Worm (Caenorhabditis elegans) whole organism, L4 larva: ENCODE measurements around the gene T01D3.6.
A peak's percentile ranks its signal among the peaks of the same experiment; 100 is the strongest.

Experiments used
- D1046.2 ChIP-seq: fragments of 200-800 bp; sonication (Bioruptor generic); IDR thresholded peaks from 2 replicates; pipeline ENCODE4 v1.3.6; 2022; ENCODE audit warnings: missing genetic modification characterization, missing compliant biosample characterization
- F10B5.3 ChIP-seq: sonication (generic microtip); optimal IDR thresholded peaks from 2 replicates; lab custom pipeline; 2016; ENCODE audit warnings: mild to moderate bottlenecking, missing genetic modification characterization, missing compliant biosample characterization
- F44E2.7 ChIP-seq: fragments of 200-800 bp; sonication (Bioruptor generic); IDR thresholded peaks from 2 replicates; pipeline ENCODE4 v2.1.2; 2022; ENCODE audit warnings: missing genetic modification characterization, missing compliant biosample characterization
- F49E8.2 ChIP-seq: sonication (generic microtip); optimal IDR thresholded peaks from 2 replicates; lab custom pipeline; 2016; ENCODE audit warnings: missing compliant biosample characterization, mild to moderate bottlenecking, missing genetic modification characterization, borderline replicate concordance
- Y48G9A.11 ChIP-seq: fragments of 200-800 bp; sonication (Bioruptor generic); IDR thresholded peaks from 2 replicates; pipeline ENCODE4 v1.3.6; 2022; ENCODE audit warnings: missing genetic modification reagents, missing genetic modification characterization, missing compliant biosample characterization
- Y5F2A.4 ChIP-seq: fragments of 200-800 bp; sonication (Bioruptor generic); optimal IDR thresholded peaks from 2 replicates; lab custom pipeline; 2018; ENCODE audit warnings: mild to moderate bottlenecking, missing genetic modification characterization, missing compliant biosample characterization
- ceh-20 ChIP-seq: fragments of 200-800 bp; sonication (Bioruptor generic); IDR thresholded peaks from 2 replicates; pipeline ENCODE4 v1.3.6; 2022; ENCODE audit warnings: missing genetic modification reagents, missing genetic modification characterization, missing compliant biosample characterization
- ceh-32 ChIP-seq: sonication (generic microtip); optimal IDR thresholded peaks from 2 replicates; lab custom pipeline; 2016; ENCODE audit warnings: mild to moderate bottlenecking, missing genetic modification characterization, missing compliant biosample characterization; ENCODE audit not compliant: poor library complexity
- ceh-44 ChIP-seq: fragments of 200-800 bp; sonication (Bioruptor generic); IDR thresholded peaks from 2 replicates; pipeline ENCODE4 v1.3.6; 2022; ENCODE audit warnings: missing genetic modification reagents, missing genetic modification characterization, missing compliant biosample characterization
- ces-1 ChIP-seq: fragments of 150-350 bp; sonication (generic microtip); optimal IDR thresholded peaks from 4 replicates; lab custom pipeline; 2014; ENCODE audit warnings: missing biosample characterization, missing genetic modification reagents, missing genetic modification characterization
- dmd-6 ChIP-seq: fragments of 200-800 bp; sonication (Bioruptor generic); IDR thresholded peaks from 2 replicates; pipeline ENCODE4 v1.3.6; 2022; ENCODE audit warnings: missing genetic modification reagents, missing genetic modification characterization, missing compliant biosample characterization
- dmd-9 ChIP-seq: fragments of 200-800 bp; sonication (Bioruptor generic); IDR thresholded peaks from 2 replicates; pipeline ENCODE4 v1.3.6; 2022; ENCODE audit warnings: missing genetic modification reagents, missing genetic modification characterization, missing compliant biosample characterization
- duxl-1 ChIP-seq: sonication (generic microtip); optimal IDR thresholded peaks from 2 replicates; lab custom pipeline; 2016; ENCODE audit warnings: mild to moderate bottlenecking, missing genetic modification characterization, moderate library complexity, missing compliant biosample characterization; ENCODE audit not compliant: poor library complexity
- dve-1 ChIP-seq: sonication (generic microtip); optimal IDR thresholded peaks from 2 replicates; lab custom pipeline; 2017; ENCODE audit warnings: antibody characterized with exemption, mild to moderate bottlenecking, missing genetic modification characterization, missing compliant biosample characterization; ENCODE audit not compliant: insufficient read depth
- gei-8 ChIP-seq: fragments of 200-800 bp; sonication (Bioruptor generic); optimal IDR thresholded peaks from 2 replicates; lab custom pipeline; 2018; ENCODE audit warnings: mild to moderate bottlenecking, missing genetic modification characterization, missing compliant biosample characterization
- hif-1 ChIP-seq, 2 experiments: sonication (generic microtip); optimal IDR thresholded peaks; 2 replicates each; lab custom pipeline; 2016 to 2017; ENCODE audit warnings: missing compliant biosample characterization in 2 of 2, missing genetic modification characterization in 2 of 2, missing genetic modification reagents in 2 of 2, missing genotype in 2 of 2, mild to moderate bottlenecking in 1 of 2
- hmg-1.1 ChIP-seq: fragments of 200-800 bp; sonication (Bioruptor generic); IDR thresholded peaks from 2 replicates; pipeline ENCODE4 v1.3.6; 2022; ENCODE audit warnings: missing genetic modification reagents, missing genetic modification characterization, missing compliant biosample characterization
- jun-1 ChIP-seq: fragments of 150-350 bp; optimal IDR thresholded peaks from 2 replicates; lab custom pipeline; 2014; ENCODE audit warnings: missing biosample characterization, missing genetic modification reagents, missing genetic modification characterization
- lin-1 ChIP-seq: fragments of 200-800 bp; sonication (Bioruptor generic); IDR thresholded peaks from 2 replicates; pipeline ENCODE4 v1.3.6; 2022; ENCODE audit warnings: missing genetic modification reagents, missing genetic modification characterization, missing compliant biosample characterization
- lin-38 ChIP-seq: fragments of 200-800 bp; sonication (Bioruptor generic); IDR thresholded peaks from 2 replicates; pipeline ENCODE4 v1.3.6; 2022; ENCODE audit warnings: missing genetic modification reagents, missing genetic modification characterization, missing compliant biosample characterization
- lin-39 ChIP-seq: fragments of 150-350 bp; optimal IDR thresholded peaks from 2 replicates; lab custom pipeline; 2014; ENCODE audit warnings: missing biosample characterization, missing genetic modification reagents, missing genetic modification characterization
- lir-3 ChIP-seq: sonication (generic microtip); optimal IDR thresholded peaks from 2 replicates; lab custom pipeline; 2016; ENCODE audit warnings: mild to moderate bottlenecking, missing genetic modification characterization, missing compliant biosample characterization
- madf-5 ChIP-seq, 2 experiments: fragments of 200-800 bp; sonication (Bioruptor generic); IDR thresholded peaks; 2 replicates each; pipeline ENCODE4 v1.3.6; 2022; ENCODE audit warnings: missing compliant biosample characterization in 2 of 2, missing genetic modification characterization in 2 of 2
- mdl-1 ChIP-seq, 2 experiments: fragments of 150-350 bp in 1 of 2; sonication (generic microtip) in 1 of 2; optimal IDR thresholded peaks; 2 replicates each; lab custom pipeline; 2014 to 2017; ENCODE audit warnings: missing biosample characterization in 2 of 2, missing genetic modification characterization in 2 of 2
- nhr-10 ChIP-seq: fragments of 150-350 bp; optimal IDR thresholded peaks from 2 replicates; lab custom pipeline; 2014; ENCODE audit warnings: missing biosample characterization, missing genetic modification characterization
- nhr-102 ChIP-seq: sonication (generic microtip); optimal IDR thresholded peaks from 2 replicates; lab custom pipeline; 2016; ENCODE audit warnings: mild to moderate bottlenecking, missing genetic modification characterization, moderate library complexity, missing compliant biosample characterization
- nhr-111 ChIP-seq: fragments of 200-800 bp; sonication (Bioruptor generic); optimal IDR thresholded peaks from 2 replicates; lab custom pipeline; 2018; ENCODE audit warnings: mild to moderate bottlenecking, missing genetic modification characterization, missing compliant biosample characterization
- nhr-41 ChIP-seq: fragments of 200-800 bp; sonication (Bioruptor generic); IDR thresholded peaks from 2 replicates; pipeline ENCODE4 v1.3.6; 2022; ENCODE audit warnings: missing genetic modification reagents, missing genetic modification characterization, missing compliant biosample characterization
- nhr-6 ChIP-seq: fragments of 150-350 bp; optimal IDR thresholded peaks from 2 replicates; lab custom pipeline; 2014; ENCODE audit warnings: missing biosample characterization, missing genetic modification characterization
- nhr-76 ChIP-seq: fragments of 150-350 bp; optimal IDR thresholded peaks from 2 replicates; lab custom pipeline; 2014; ENCODE audit warnings: missing biosample characterization, missing genetic modification characterization
- pha-4 ChIP-seq, 2 experiments: fragments of 150-350 bp in 1 of 2; fragments of 200-800 bp in 1 of 2; sonication (Bioruptor generic) in 1 of 2; IDR thresholded peaks in 1 of 2; optimal IDR thresholded peaks in 1 of 2; 2 replicates each; pipeline versions ENCODE4 v1.3.6 to Lab custom; 2014 to 2022; ENCODE audit warnings: missing genetic modification characterization in 2 of 2, missing genetic modification reagents in 2 of 2, missing biosample characterization in 1 of 2, missing compliant biosample characterization in 1 of 2
- pqm-1 ChIP-seq: sonication (generic microtip); optimal IDR thresholded peaks from 2 replicates; lab custom pipeline; 2017; ENCODE audit warnings: missing biosample characterization, missing genetic modification characterization
- sdz-12 ChIP-seq: fragments of 200-800 bp; sonication (Bioruptor generic); optimal IDR thresholded peaks from 2 replicates; lab custom pipeline; 2018; ENCODE audit warnings: mild to moderate bottlenecking, missing genetic modification characterization, missing compliant biosample characterization
- set-16 ChIP-seq: fragments of 200-800 bp; sonication (Bioruptor generic); IDR thresholded peaks from 2 replicates; pipeline ENCODE4 v1.3.6; 2022; ENCODE audit warnings: missing genetic modification reagents, missing genetic modification characterization, missing compliant biosample characterization
- skn-1 ChIP-seq: fragments of 150-350 bp; optimal IDR thresholded peaks from 2 replicates; lab custom pipeline; 2014; ENCODE audit warnings: missing biosample characterization, missing genetic modification characterization
- snpc-4 ChIP-seq: fragments of 150-350 bp; optimal IDR thresholded peaks from 2 replicates; lab custom pipeline; 2014; ENCODE audit warnings: missing biosample characterization, missing genetic modification characterization
- spr-3 ChIP-seq: fragments of 200-800 bp; sonication (Bioruptor generic); optimal IDR thresholded peaks from 2 replicates; lab custom pipeline; 2018; ENCODE audit warnings: mild to moderate bottlenecking, missing genetic modification characterization, missing compliant biosample characterization
- unc-130 ChIP-seq: sonication (generic microtip); optimal IDR thresholded peaks from 2 replicates; lab custom pipeline; 2016; ENCODE audit warnings: missing genetic modification reagents, missing genetic modification characterization, missing compliant biosample characterization
- unc-39 ChIP-seq: sonication (generic microtip); optimal IDR thresholded peaks from 2 replicates; lab custom pipeline; 2017; ENCODE audit warnings: missing biosample characterization, missing genetic modification characterization
- unc-62 ChIP-seq, 3 experiments: fragments of 150-350 bp in 1 of 3; sonication (generic microtip); optimal IDR thresholded peaks in 2 of 3; peaks in 1 of 3; 1 replicate in 1 of 3; 2 replicates in 2 of 3; lab custom pipeline; 2014 to 2017; ENCODE audit warnings: missing biosample characterization in 3 of 3, missing genetic modification characterization in 3 of 3, missing genetic modification reagents in 3 of 3, missing genotype in 1 of 3
- zag-1 ChIP-seq: fragments of 150-350 bp; optimal IDR thresholded peaks from 2 replicates; lab custom pipeline; 2014; ENCODE audit warnings: missing biosample characterization, missing genetic modification characterization
- zfp-2 ChIP-seq: sonication (generic microtip); optimal IDR thresholded peaks from 2 replicates; lab custom pipeline; 2016; ENCODE audit warnings: mild to moderate bottlenecking, missing genetic modification characterization, missing compliant biosample characterization
- zfp-3 ChIP-seq: fragments of 200-800 bp; sonication (Bioruptor generic); conservative IDR thresholded peaks from 2 replicates; pipeline ENCODE4 v1.3.6; 2022; ENCODE audit warnings: missing genetic modification reagents, missing genetic modification characterization, missing compliant biosample characterization
- zip-2 ChIP-seq: fragments of 150-350 bp; optimal IDR thresholded peaks from 2 replicates; lab custom pipeline; 2014; ENCODE audit warnings: missing biosample characterization, missing genetic modification characterization
- ztf-11 ChIP-seq: fragments of 150-350 bp; optimal IDR thresholded peaks from 2 replicates; lab custom pipeline; 2014; ENCODE audit warnings: missing biosample characterization, missing genetic modification characterization
- ztf-7 ChIP-seq: fragments of 150-350 bp; optimal IDR thresholded peaks from 2 replicates; lab custom pipeline; 2014; ENCODE audit warnings: missing biosample characterization, missing genetic modification characterization

The T01D3.6 gene

DNA sequence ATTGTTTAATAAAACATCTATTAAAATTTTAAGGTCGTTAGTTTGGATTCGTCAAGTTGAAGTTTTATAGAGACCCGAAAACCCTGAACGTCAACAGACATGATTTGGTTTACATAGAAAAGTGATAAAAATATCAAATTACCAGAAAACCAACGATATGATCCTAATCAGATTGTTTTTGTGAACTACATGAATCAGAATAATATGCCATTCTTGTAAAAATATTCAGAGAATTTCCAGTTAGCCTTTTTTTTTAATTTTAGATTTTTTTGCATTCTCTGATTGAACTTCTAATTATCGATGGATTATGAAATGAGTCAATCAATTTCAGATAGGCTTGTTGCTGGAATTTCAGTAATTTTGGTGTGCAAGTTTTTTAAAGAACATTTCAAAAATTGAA lies 5.6 kb upstream of the T01D3.6 start, which contains the start of gene srx-96:
srx-96 (plus strand) TSS at position 301 of the 400 bp plus-strand sequence.
- TF ChIP-seq F44E2.7 (no peak), nhr-102 (tag; lab: Kevin White, UChicago) (no peak), ztf-7 (no peak), F49E8.2 (tag; lab: Kevin White, UChicago) (no peak), spr-3 (GFP tag; lab: Kevin White, UChicago) (no peak), unc-62 (GFP tag; optimal IDR thresholded peaks at IDR 0.05 in 1 of 2; lab: Kevin White, UChicago) (no peak), unc-62 (tag; optimal IDR thresholded peaks at IDR 0.05; lab: Kevin White, UChicago) (no peak), sdz-12 (GFP tag; lab: Kevin White, UChicago) (no peak), dmd-9 (GFP tag; lab: Robert Waterston, UW) (no peak), skn-1 (tag; lab: Kevin White, UChicago) (no peak), ceh-20 (GFP tag; lab: Robert Waterston, UW) (no peak), F10B5.3 (tag; lab: Kevin White, UChicago) (no peak)

DNA sequence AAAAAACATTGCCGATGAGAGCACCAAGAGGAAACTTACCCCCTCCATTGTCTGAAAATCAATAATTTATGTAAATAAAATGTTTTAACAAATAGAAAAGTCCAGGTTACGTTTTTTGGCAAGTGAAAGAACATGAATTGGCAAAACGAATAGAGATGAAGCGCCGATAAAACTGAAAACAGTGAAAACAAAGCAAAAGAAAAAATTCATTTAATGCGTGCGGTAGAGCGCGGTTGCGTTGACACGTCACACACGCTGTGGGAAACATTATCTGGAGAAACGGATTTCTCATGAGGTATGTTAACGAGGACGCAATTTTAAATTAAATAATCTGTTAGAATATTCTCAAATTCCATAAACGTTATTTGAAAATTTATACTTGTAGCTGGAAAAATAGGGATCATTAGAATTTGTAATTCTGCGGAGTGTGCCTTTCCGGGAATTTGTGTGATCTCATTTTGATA lies 1.4 kb upstream of the T01D3.6 start, which contains the start of gene zipt-9:
zipt-9 (minus strand) TSS at position 51 of the 464 bp plus-strand sequence.
- TF ChIP-seq dve-1 (peak; percentile 88), jun-1 (tag; lab: Kevin White, UChicago) (peak; percentile 1), nhr-41 (GFP tag; lab: Robert Waterston, UW) (no peak), zag-1 (no peak), hmg-1.1 (GFP tag; lab: Robert Waterston, UW) (peak; percentile 62; the same call in 1 of the 2 replicates), duxl-1 (tag; lab: Kevin White, UChicago) (peak; percentile 31), ces-1 (GFP tag; lab: Kevin White, UChicago) (peak; percentile 62), set-16 (GFP tag; lab: Robert Waterston, UW) (no peak), spr-3 (GFP tag; lab: Kevin White, UChicago) (no peak), nhr-6 (tag; lab: Kevin White, UChicago) (peak; percentile 89), Y5F2A.4 (GFP tag; lab: Kevin White, UChicago) (no peak), mdl-1 (tag; optimal IDR thresholded peaks at IDR 0.05; lab: Kevin White, UChicago) (no peak), unc-130 (GFP tag; lab: Kevin White, UChicago) (peak; percentile 80), unc-39 (tag; lab: Kevin White, UChicago) (no peak), nhr-10 (tag; lab: Kevin White, UChicago) (no peak), lin-39 (tag; lab: Kevin White, UChicago) (no peak), zfp-3 (GFP tag; lab: Robert Waterston, UW) (no peak), dmd-6 (GFP tag; lab: Robert Waterston, UW) (peak; percentile 61; the same call in 1 of the 2 replicates), F10B5.3 (tag; lab: Kevin White, UChicago) (no peak), pqm-1 (no peak), hif-1 (tag; optimal IDR thresholded peaks at IDR 0.05; lab: Kevin White, UChicago) (peak in 1 of 2 experiments; percentile 88), D1046.2 (GFP tag; lab: Robert Waterston, UW) (no peak), snpc-4 (no peak), zfp-2 (tag; lab: Kevin White, UChicago) (no peak), Y48G9A.11 (GFP tag; lab: Robert Waterston, UW) (no peak), nhr-111 (GFP tag; lab: Kevin White, UChicago) (no peak), pha-4 (GFP tag; IDR thresholded peaks at IDR 0.05; lab: Robert Waterston, UW) (no peak), pha-4 (tag; optimal IDR thresholded peaks at IDR 0.05; lab: Kevin White, UChicago) (no peak), lin-1 (GFP tag; lab: Robert Waterston, UW) (0 out of 2 replicates have a peak, but pooled peaks have one; percentile 46), ceh-32 (no peak), gei-8 (GFP tag; lab: Kevin White, UChicago) (no peak), F49E8.2 (tag; lab: Kevin White, UChicago) (no peak), lin-38 (GFP tag; lab: Robert Waterston, UW) (peak; percentile 97), madf-5 (GFP tag; IDR thresholded peaks at IDR 0.05; lab: Robert Waterston, UW) (no peak), zip-2 (tag; lab: Kevin White, UChicago) (no peak), ceh-44 (GFP tag; lab: Robert Waterston, UW) (0 out of 2 replicates have a peak, but pooled peaks have one; percentile 51), ztf-11 (tag; lab: Kevin White, UChicago) (no peak), nhr-76 (no peak), F44E2.7 (no peak), dmd-9 (GFP tag; lab: Robert Waterston, UW) (peak; percentile 46; the same call in 1 of the 2 replicates), lir-3 (no peak)
